Worm (Caenorhabditis elegans) whole organism, L4 larva: ENCODE results near the gene pyc-1.
A peak's percentile ranks its signal among the peaks of the same experiment; 100 is the strongest.

Source experiments
- D1046.2 ChIP-seq: fragments of 200-800 bp; sonication (Bioruptor generic); IDR thresholded peaks from 2 replicates; pipeline ENCODE4 v1.3.6; 2022; ENCODE audit warnings: missing genetic modification characterization, missing compliant biosample characterization
- F37D6.2 ChIP-seq: sonication (generic microtip); optimal IDR thresholded peaks from 2 replicates; lab custom pipeline; 2016; ENCODE audit warnings: mild to moderate bottlenecking, missing genetic modification characterization, missing compliant biosample characterization
- F49E8.2 ChIP-seq: sonication (generic microtip); optimal IDR thresholded peaks from 2 replicates; lab custom pipeline; 2016; ENCODE audit warnings: missing compliant biosample characterization, mild to moderate bottlenecking, missing genetic modification characterization, borderline replicate concordance
- R02D3.7 ChIP-seq: fragments of 150-350 bp; sonication (generic microtip); optimal IDR thresholded peaks from 3 replicates; lab custom pipeline; 2014; ENCODE audit warnings: missing biosample characterization, missing genetic modification characterization
- Y5F2A.4 ChIP-seq: fragments of 200-800 bp; sonication (Bioruptor generic); optimal IDR thresholded peaks from 2 replicates; lab custom pipeline; 2018; ENCODE audit warnings: mild to moderate bottlenecking, missing genetic modification characterization, missing compliant biosample characterization
- ZK337.2 ChIP-seq: fragments of 200-800 bp; sonication (Bioruptor generic); IDR thresholded peaks from 2 replicates; pipeline ENCODE4 v1.3.6; 2022; ENCODE audit warnings: missing genetic modification reagents, missing genetic modification characterization, missing compliant biosample characterization
- aha-1 ChIP-seq: fragments of 150-350 bp; peaks from one replicate; lab custom pipeline; 2014; ENCODE audit warnings: missing biosample characterization, missing genetic modification characterization
- aly-2 ChIP-seq: sonication (generic microtip); optimal IDR thresholded peaks from 2 replicates; lab custom pipeline; 2018; ENCODE audit warnings: missing biosample characterization, missing genetic modification characterization
- arid-1 ChIP-seq: fragments of 200-800 bp; sonication (Bioruptor generic); conservative IDR thresholded peaks from 2 replicates; pipeline ENCODE4 v1.3.6; 2022; ENCODE audit warnings: missing genetic modification reagents, missing genetic modification characterization, missing compliant biosample characterization
- ceh-20 ChIP-seq: fragments of 200-800 bp; sonication (Bioruptor generic); IDR thresholded peaks from 2 replicates; pipeline ENCODE4 v1.3.6; 2022; ENCODE audit warnings: missing genetic modification reagents, missing genetic modification characterization, missing compliant biosample characterization
- ceh-44 ChIP-seq: fragments of 200-800 bp; sonication (Bioruptor generic); IDR thresholded peaks from 2 replicates; pipeline ENCODE4 v1.3.6; 2022; ENCODE audit warnings: missing genetic modification reagents, missing genetic modification characterization, missing compliant biosample characterization
- ceh-62 ChIP-seq: sonication (generic microtip); optimal IDR thresholded peaks from 2 replicates; lab custom pipeline; 2017; ENCODE audit warnings: missing biosample characterization, missing genetic modification characterization
- ceh-82 ChIP-seq: sonication (generic microtip); optimal IDR thresholded peaks from 2 replicates; lab custom pipeline; 2017; ENCODE audit warnings: missing biosample characterization, missing genetic modification characterization
- cey-2 ChIP-seq: sonication (generic microtip); optimal IDR thresholded peaks from 3 replicates; lab custom pipeline; 2017; ENCODE audit warnings: missing genetic modification characterization, mild to moderate bottlenecking, missing compliant biosample characterization, antibody characterized with exemption, borderline replicate concordance; ENCODE audit not compliant: insufficient read depth
- daf-12 ChIP-seq: fragments of 150-350 bp; optimal IDR thresholded peaks from 2 replicates; lab custom pipeline; 2014; ENCODE audit warnings: missing biosample characterization, missing genetic modification reagents, missing genetic modification characterization
- daf-16 ChIP-seq, 3 experiments: sonication (generic microtip); optimal IDR thresholded peaks; 2 replicates each; lab custom pipeline; 2016 to 2017; ENCODE audit warnings: missing genetic modification characterization in 3 of 3, missing genetic modification reagents in 3 of 3, mild to moderate bottlenecking in 2 of 3, missing compliant biosample characterization in 2 of 3, missing biosample characterization in 1 of 3, moderate library complexity in 1 of 3
- daf-8 ChIP-seq: fragments of 200-800 bp; sonication (Bioruptor generic); IDR thresholded peaks from 2 replicates; pipeline ENCODE4 v1.3.6; 2022; ENCODE audit warnings: missing genetic modification characterization, missing compliant biosample characterization
- dmd-9 ChIP-seq: fragments of 200-800 bp; sonication (Bioruptor generic); IDR thresholded peaks from 2 replicates; pipeline ENCODE4 v1.3.6; 2022; ENCODE audit warnings: missing genetic modification reagents, missing genetic modification characterization, missing compliant biosample characterization
- dpl-1 ChIP-seq: fragments of 150-350 bp; optimal IDR thresholded peaks from 2 replicates; lab custom pipeline; 2014; ENCODE audit warnings: missing biosample characterization, missing genetic modification reagents, missing genetic modification characterization
- duxl-1 ChIP-seq: sonication (generic microtip); optimal IDR thresholded peaks from 2 replicates; lab custom pipeline; 2016; ENCODE audit warnings: mild to moderate bottlenecking, missing genetic modification characterization, moderate library complexity, missing compliant biosample characterization; ENCODE audit not compliant: poor library complexity
- hif-1 ChIP-seq, 2 experiments: sonication (generic microtip); optimal IDR thresholded peaks; 2 replicates each; lab custom pipeline; 2016 to 2017; ENCODE audit warnings: missing compliant biosample characterization in 2 of 2, missing genetic modification characterization in 2 of 2, missing genetic modification reagents in 2 of 2, missing genotype in 2 of 2, mild to moderate bottlenecking in 1 of 2
- lin-39 ChIP-seq: fragments of 150-350 bp; optimal IDR thresholded peaks from 2 replicates; lab custom pipeline; 2014; ENCODE audit warnings: missing biosample characterization, missing genetic modification reagents, missing genetic modification characterization
- madf-9 ChIP-seq: fragments of 200-800 bp; sonication (Bioruptor generic); conservative IDR thresholded peaks from 2 replicates; pipeline ENCODE4 v1.3.6; 2022; ENCODE audit warnings: missing genetic modification reagents, missing genetic modification characterization, missing compliant biosample characterization
- mdl-1 ChIP-seq, 2 experiments: fragments of 150-350 bp in 1 of 2; sonication (generic microtip) in 1 of 2; optimal IDR thresholded peaks; 2 replicates each; lab custom pipeline; 2014 to 2017; ENCODE audit warnings: missing biosample characterization in 2 of 2, missing genetic modification characterization in 2 of 2
- mep-1 ChIP-seq: fragments of 150-350 bp; sonication (generic microtip); optimal IDR thresholded peaks from 3 replicates; lab custom pipeline; 2014; ENCODE audit warnings: missing biosample characterization, missing genetic modification characterization
- nhr-10 ChIP-seq: fragments of 150-350 bp; optimal IDR thresholded peaks from 2 replicates; lab custom pipeline; 2014; ENCODE audit warnings: missing biosample characterization, missing genetic modification characterization
- nhr-102 ChIP-seq: sonication (generic microtip); optimal IDR thresholded peaks from 2 replicates; lab custom pipeline; 2016; ENCODE audit warnings: mild to moderate bottlenecking, missing genetic modification characterization, moderate library complexity, missing compliant biosample characterization
- nhr-11 ChIP-seq: fragments of 150-350 bp; optimal IDR thresholded peaks from 2 replicates; lab custom pipeline; 2014; ENCODE audit warnings: missing biosample characterization, missing genetic modification characterization
- nhr-111 ChIP-seq: fragments of 200-800 bp; sonication (Bioruptor generic); optimal IDR thresholded peaks from 2 replicates; lab custom pipeline; 2018; ENCODE audit warnings: mild to moderate bottlenecking, missing genetic modification characterization, missing compliant biosample characterization
- nhr-237 ChIP-seq: sonication (generic microtip); optimal IDR thresholded peaks from 2 replicates; lab custom pipeline; 2017; ENCODE audit warnings: missing biosample characterization, missing genetic modification characterization
- nhr-41 ChIP-seq: fragments of 200-800 bp; sonication (Bioruptor generic); IDR thresholded peaks from 2 replicates; pipeline ENCODE4 v1.3.6; 2022; ENCODE audit warnings: missing genetic modification reagents, missing genetic modification characterization, missing compliant biosample characterization
- nhr-48 ChIP-seq: sonication (generic microtip); optimal IDR thresholded peaks from 2 replicates; lab custom pipeline; 2016; ENCODE audit warnings: mild to moderate bottlenecking, missing genetic modification characterization, missing compliant biosample characterization
- nhr-76 ChIP-seq: fragments of 150-350 bp; optimal IDR thresholded peaks from 2 replicates; lab custom pipeline; 2014; ENCODE audit warnings: missing biosample characterization, missing genetic modification characterization
- pqm-1 ChIP-seq: sonication (generic microtip); optimal IDR thresholded peaks from 2 replicates; lab custom pipeline; 2017; ENCODE audit warnings: missing biosample characterization, missing genetic modification characterization
- rbr-2 ChIP-seq: sonication (generic microtip); optimal IDR thresholded peaks from 2 replicates; lab custom pipeline; 2016; ENCODE audit warnings: missing genotype, missing genetic modification characterization, missing compliant biosample characterization
- saeg-2 ChIP-seq: fragments of 200-800 bp; sonication (Bioruptor generic); IDR thresholded peaks from 2 replicates; pipeline ENCODE4 v1.3.6; 2022; ENCODE audit warnings: missing genetic modification reagents, missing genetic modification characterization, missing compliant biosample characterization
- snpc-4 ChIP-seq: fragments of 150-350 bp; optimal IDR thresholded peaks from 2 replicates; lab custom pipeline; 2014; ENCODE audit warnings: missing biosample characterization, missing genetic modification characterization
- spr-3 ChIP-seq: fragments of 200-800 bp; sonication (Bioruptor generic); optimal IDR thresholded peaks from 2 replicates; lab custom pipeline; 2018; ENCODE audit warnings: mild to moderate bottlenecking, missing genetic modification characterization, missing compliant biosample characterization
- unc-62 ChIP-seq, 3 experiments: fragments of 150-350 bp in 1 of 3; sonication (generic microtip); optimal IDR thresholded peaks in 2 of 3; peaks in 1 of 3; 1 replicate in 1 of 3; 2 replicates in 2 of 3; lab custom pipeline; 2014 to 2017; ENCODE audit warnings: missing biosample characterization in 3 of 3, missing genetic modification characterization in 3 of 3, missing genetic modification reagents in 3 of 3, missing genotype in 1 of 3
- zag-1 ChIP-seq: fragments of 150-350 bp; optimal IDR thresholded peaks from 2 replicates; lab custom pipeline; 2014; ENCODE audit warnings: missing biosample characterization, missing genetic modification characterization
- zfp-3 ChIP-seq: fragments of 200-800 bp; sonication (Bioruptor generic); conservative IDR thresholded peaks from 2 replicates; pipeline ENCODE4 v1.3.6; 2022; ENCODE audit warnings: missing genetic modification reagents, missing genetic modification characterization, missing compliant biosample characterization
- zip-11 ChIP-seq: fragments of 200-800 bp; sonication (Bioruptor generic); IDR thresholded peaks from 2 replicates; pipeline ENCODE4 v1.3.6; 2022; ENCODE audit warnings: missing genetic modification characterization, missing compliant biosample characterization
- zip-2 ChIP-seq: fragments of 150-350 bp; optimal IDR thresholded peaks from 2 replicates; lab custom pipeline; 2014; ENCODE audit warnings: missing biosample characterization, missing genetic modification characterization

Gene pyc-1

ce11 chrV:11817263-11817726, 5.0 kb downstream of the pyc-1 start (continued):
- no peak for TF ChIP-seq pqm-1
- TF ChIP-seq F49E8.2 (tag; lab: Kevin White, UChicago) = no peak
- TF ChIP-seq zip-2 (tag; lab: Kevin White, UChicago) = no peak
- no peak for TF ChIP-seq daf-12 (tag; lab: Kevin White, UChicago)
- TF ChIP-seq ceh-62 = no peak
- no peak for TF ChIP-seq duxl-1 (tag; lab: Kevin White, UChicago)
- TF ChIP-seq daf-8 (GFP tag; lab: Robert Waterston, UW) = no peak
- TF ChIP-seq hif-1 (tag; optimal IDR thresholded peaks at IDR 0.05; lab: Kevin White, UChicago) = peak in 1 of 2 experiments; percentile 11
- no peak for TF ChIP-seq nhr-48 (tag; lab: Kevin White, UChicago)
- TF ChIP-seq zfp-3 (GFP tag; lab: Robert Waterston, UW) = peak; percentile 91
- no peak for TF ChIP-seq madf-9 (GFP tag; lab: Robert Waterston, UW)
- no peak for TF ChIP-seq lin-39 (tag; lab: Kevin White, UChicago)
- TF ChIP-seq rbr-2 (tag; lab: Kevin White, UChicago) = no peak
- TF ChIP-seq nhr-111 = no peak
- no peak for TF ChIP-seq zip-11
- no peak for TF ChIP-seq mdl-1 (tag; optimal IDR thresholded peaks at IDR 0.05; lab: Kevin White, UChicago)
- no peak for TF ChIP-seq dpl-1 (GFP tag; lab: Kevin White, UChicago)
- no peak for TF ChIP-seq nhr-11 (tag; lab: Kevin White, UChicago)
- TF ChIP-seq daf-16 (GFP tag; optimal IDR thresholded peaks at IDR 0.05; lab: Kevin White, UChicago) = no peak
- TF ChIP-seq daf-16 (tag; optimal IDR thresholded peaks at IDR 0.05; lab: Kevin White, UChicago) = no peak
- TF ChIP-seq dmd-9 (GFP tag; lab: Robert Waterston, UW) = no peak
- TF ChIP-seq nhr-237 (tag; lab: Kevin White, UChicago) = no peak
- TF ChIP-seq snpc-4 (tag; lab: Kevin White, UChicago) = no peak
- TF ChIP-seq nhr-102 (tag; lab: Kevin White, UChicago) = peak; percentile 55
- no peak for TF ChIP-seq spr-3 (GFP tag; lab: Kevin White, UChicago)
- no peak for TF ChIP-seq nhr-41

ce11 chrV:11815566-11815965, 6.8 kb downstream of the pyc-1 start:
- TF ChIP-seq ceh-82 = no peak

- TF ChIP-seq unc-62 (GFP tag; optimal IDR thresholded peaks at IDR 0.05 in 1 of 2; lab: Kevin White, UChicago) = peak in 1 of 2 experiments; percentile 72
- no peak for TF ChIP-seq unc-62 (tag; optimal IDR thresholded peaks at IDR 0.05; lab: Kevin White, UChicago)
- no peak for TF ChIP-seq D1046.2 (GFP tag; lab: Robert Waterston, UW)
These were observed 10.4 kb downstream of the pyc-1 start, which contains the start of gene D2023.3 for ce11 chrV:11811921-11812320. TSS of gene D2023.3 (minus strand) at chrV:11812021.

- TF ChIP-seq ceh-82 = no peak
- TF ChIP-seq ZK337.2 (GFP tag; lab: Robert Waterston, UW) = no peak
- no peak for TF ChIP-seq rbr-2 (tag; lab: Kevin White, UChicago)
- TF ChIP-seq nhr-41 = no peak
- TF ChIP-seq cey-2 (tag; lab: Kevin White, UChicago) = no peak
- no peak for TF ChIP-seq Y5F2A.4 (GFP tag; lab: Kevin White, UChicago)
- peak; percentile 77 for TF ChIP-seq aha-1 (tag; lab: Kevin White, UChicago)
These were observed 12.4 kb downstream of the pyc-1 start for ce11 chrV:11809935-11810334.

- TF ChIP-seq mep-1 (tag; lab: Kevin White, UChicago) = no peak
- TF ChIP-seq arid-1 (GFP tag; lab: Robert Waterston, UW) = no peak
- TF ChIP-seq saeg-2 = no peak
- no peak for TF ChIP-seq unc-62 (GFP tag; optimal IDR thresholded peaks at IDR 0.05 in 1 of 2; lab: Kevin White, UChicago)
- TF ChIP-seq unc-62 (tag; optimal IDR thresholded peaks at IDR 0.05; lab: Kevin White, UChicago) = no peak
- TF ChIP-seq nhr-10 = no peak
- no peak for TF ChIP-seq ZK337.2 (GFP tag; lab: Robert Waterston, UW)
- no peak for TF ChIP-seq spr-3 (GFP tag; lab: Kevin White, UChicago)
- TF ChIP-seq nhr-111 = no peak
- TF ChIP-seq nhr-76 (tag; lab: Kevin White, UChicago) = no peak
- no peak for TF ChIP-seq R02D3.7 (tag; lab: Kevin White, UChicago)
- peak; percentile 66; the same call in 1 of the 2 replicates for TF ChIP-seq ceh-20 (GFP tag; lab: Robert Waterston, UW)
- TF ChIP-seq F37D6.2 (tag; lab: Kevin White, UChicago) = no peak
- TF ChIP-seq ceh-44 (GFP tag; lab: Robert Waterston, UW) = no peak
- TF ChIP-seq zag-1 = no peak
- TF ChIP-seq aly-2 (tag; lab: Kevin White, UChicago) = no peak
These were observed 18.8 kb downstream of the pyc-1 start for ce11 chrV:11803518-11803994.
